Worm (Caenorhabditis elegans): ENCODE measurements around the gene srz-61.

The srz-61 gene

ce11 chrIV:16320866-16321265 lies at the start of gene srz-61:
TSS of gene srz-61 (plus strand) at chrIV:16321166.
- TF ChIP-seq scrt-1 (GFP tag; IDR thresholded peaks at IDR 0.05), result no peak
- no peak for TF ChIP-seq tbx-37 (GFP tag; conservative IDR thresholded peaks at IDR 0.05)
- no peak for TF ChIP-seq sea-1 (GFP tag; conservative IDR thresholded peaks at IDR 0.05)
- no peak for TF ChIP-seq tbx-11 (GFP tag; IDR thresholded peaks at IDR 0.05)
- no peak for TF ChIP-seq aly-1 (tag; optimal IDR thresholded peaks at IDR 0.05)
- no peak for TF ChIP-seq hmg-4 (GFP tag; optimal IDR thresholded peaks at IDR 0.05)
- no peak for TF ChIP-seq ama-1 (optimal IDR thresholded peaks at IDR 0.05)
- TF ChIP-seq flt-1 (GFP tag; IDR thresholded peaks at IDR 0.05), result no peak
- TF ChIP-seq ceh-36 (tag; optimal IDR thresholded peaks at IDR 0.05), result no peak
- no peak for TF ChIP-seq B0310.2 (tag; optimal IDR thresholded peaks at IDR 0.05)
- TF ChIP-seq pes-1 (GFP tag; IDR thresholded peaks at IDR 0.05), result no peak
- TF ChIP-seq ceh-13 (GFP tag; optimal IDR thresholded peaks at IDR 0.05), result no peak
- TF ChIP-seq tra-4 (tag; optimal IDR thresholded peaks at IDR 0.05), result no peak

DNA sequence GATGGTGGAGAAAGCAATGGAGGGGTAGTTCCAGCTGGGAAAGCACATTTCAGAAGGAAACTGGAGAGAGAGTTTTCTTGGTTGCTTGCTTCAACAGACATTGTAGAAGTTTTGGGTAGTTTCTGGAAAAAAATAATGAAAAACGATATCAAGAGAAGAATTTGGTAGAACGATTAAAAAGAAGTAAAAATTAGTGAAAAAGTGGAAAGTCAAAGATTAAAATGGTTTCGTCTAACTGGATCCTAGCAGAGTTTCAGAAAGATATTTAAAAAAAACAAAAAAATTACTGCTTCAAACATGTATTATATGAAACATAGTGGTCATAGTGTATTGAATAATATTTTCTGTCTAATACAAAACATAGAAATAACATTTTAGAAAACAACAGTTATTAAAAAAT lies 43.7 kb upstream of the srz-61 start, which contains the start of gene F38C2.7:
Gene F38C2.7, minus strand, starts transcription at position 101 of the 400 bp plus-strand sequence.
- TF ChIP-seq tbx-37 (GFP tag; conservative IDR thresholded peaks at IDR 0.05) (no peak), tra-4 (tag; optimal IDR thresholded peaks at IDR 0.05) (no peak), ama-1 (optimal IDR thresholded peaks at IDR 0.05) (no peak), pes-1 (GFP tag; IDR thresholded peaks at IDR 0.05) (no peak), ceh-36 (tag; optimal IDR thresholded peaks at IDR 0.05) (no peak), ets-7 (tag; optimal IDR thresholded peaks at IDR 0.05) (no peak), aly-1 (tag; optimal IDR thresholded peaks at IDR 0.05) (no peak), B0310.2 (tag; optimal IDR thresholded peaks at IDR 0.05) (no peak), flt-1 (GFP tag; IDR thresholded peaks at IDR 0.05) (no peak), tbx-11 (GFP tag; IDR thresholded peaks at IDR 0.05) (no peak), hnd-1 (tag; optimal IDR thresholded peaks at IDR 0.05) (no peak), sea-1 (GFP tag; conservative IDR thresholded peaks at IDR 0.05) (no peak)

DNA sequence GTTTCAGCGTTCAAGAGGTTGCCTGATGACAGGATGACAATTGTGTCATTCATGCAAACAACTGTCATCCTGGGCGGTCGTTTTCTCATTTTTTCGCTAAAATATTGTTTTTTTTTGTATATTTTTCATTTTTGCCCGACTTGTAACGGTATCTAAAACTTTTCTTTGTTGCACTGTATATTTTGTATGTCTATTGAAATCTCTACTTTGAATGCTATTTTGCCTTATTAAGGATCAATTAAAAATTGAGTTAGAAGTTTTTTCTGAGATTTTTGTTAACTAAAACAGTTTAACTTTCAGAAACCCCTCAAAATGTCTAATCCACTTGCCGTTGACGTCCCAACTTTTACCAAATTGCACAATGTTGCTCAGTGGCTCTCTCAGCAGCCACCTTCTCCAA lies 43.1 kb upstream of the srz-61 start, which contains the start of gene ccch-2:
Gene ccch-2, plus strand, starts transcription at position 301 of the 400 bp plus-strand sequence.
- TF ChIP-seq pes-1 (GFP tag; IDR thresholded peaks at IDR 0.05) (no peak), tbx-37 (GFP tag; conservative IDR thresholded peaks at IDR 0.05) (no peak), hmbx-1 (tag; optimal IDR thresholded peaks at IDR 0.05) (no peak), sea-1 (GFP tag; conservative IDR thresholded peaks at IDR 0.05) (no peak), ceh-13 (GFP tag; optimal IDR thresholded peaks at IDR 0.05) (no peak)

ce11 chrIV:16280614-16281013 lies 40.4 kb upstream of the srz-61 start, which contains the start of gene clec-191:
TSS of gene clec-191 (minus strand) at chrIV:16280714.
- TF ChIP-seq ceh-36 (tag; optimal IDR thresholded peaks at IDR 0.05) (no peak), ets-7 (tag; optimal IDR thresholded peaks at IDR 0.05) (no peak), tbx-37 (GFP tag; conservative IDR thresholded peaks at IDR 0.05) (no peak), hnd-1 (tag; optimal IDR thresholded peaks at IDR 0.05) (no peak), tbx-11 (GFP tag; IDR thresholded peaks at IDR 0.05) (no peak), ama-1 (optimal IDR thresholded peaks at IDR 0.05) (no peak), B0310.2 (tag; optimal IDR thresholded peaks at IDR 0.05) (no peak), hmg-4 (GFP tag; optimal IDR thresholded peaks at IDR 0.05) (no peak)

DNA sequence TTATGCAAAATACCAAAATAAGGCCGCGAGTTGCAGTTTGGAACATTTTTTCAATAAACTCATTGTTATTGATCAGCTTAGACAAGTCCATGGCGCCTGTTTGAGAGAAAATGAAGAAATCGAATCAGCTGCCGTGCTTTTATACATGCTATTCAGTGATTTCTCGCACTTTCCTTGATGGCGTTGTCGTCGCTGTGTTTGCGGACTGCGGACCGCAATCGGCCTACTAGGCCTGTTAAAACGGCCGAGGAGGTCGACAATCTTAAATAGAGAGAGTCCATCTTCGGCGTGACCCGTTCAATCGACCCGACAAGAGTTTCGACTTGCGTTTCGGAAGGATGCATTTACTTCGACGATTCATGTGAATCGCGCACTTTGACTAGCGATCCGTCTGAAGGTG lies 30.2 kb upstream of the srz-61 start, which contains the start of gene srz-75:
Gene srz-75, minus strand, starts transcription at position 101 of the 400 bp plus-strand sequence.
- TF ChIP-seq hmbx-1 (tag; optimal IDR thresholded peaks at IDR 0.05), result no peak
- no peak for TF ChIP-seq tbx-11 (GFP tag; IDR thresholded peaks at IDR 0.05)
- TF ChIP-seq aly-1 (tag; optimal IDR thresholded peaks at IDR 0.05), result no peak
- no peak for TF ChIP-seq F13C5.2 (tag; optimal IDR thresholded peaks at IDR 0.05)
- TF ChIP-seq ama-1 (optimal IDR thresholded peaks at IDR 0.05), result no peak
- TF ChIP-seq hmg-4 (GFP tag; optimal IDR thresholded peaks at IDR 0.05), result no peak
- no peak for TF ChIP-seq B0310.2 (tag; optimal IDR thresholded peaks at IDR 0.05)
- no peak for TF ChIP-seq ets-7 (tag; optimal IDR thresholded peaks at IDR 0.05)
- TF ChIP-seq flt-1 (GFP tag; IDR thresholded peaks at IDR 0.05), result no peak
- no peak for TF ChIP-seq tbx-37 (GFP tag; conservative IDR thresholded peaks at IDR 0.05)
- TF ChIP-seq ceh-36 (tag; optimal IDR thresholded peaks at IDR 0.05), result no peak
- no peak for TF ChIP-seq pes-1 (GFP tag; IDR thresholded peaks at IDR 0.05)
- no peak for TF ChIP-seq ceh-13 (GFP tag; optimal IDR thresholded peaks at IDR 0.05)
- TF ChIP-seq hnd-1 (tag; optimal IDR thresholded peaks at IDR 0.05), result no peak
- TF ChIP-seq tra-4 (tag; optimal IDR thresholded peaks at IDR 0.05), result no peak
- no peak for TF ChIP-seq sea-1 (GFP tag; conservative IDR thresholded peaks at IDR 0.05)
- TF ChIP-seq scrt-1 (GFP tag; IDR thresholded peaks at IDR 0.05), result no peak

- TF ChIP-seq ets-7 (tag; optimal IDR thresholded peaks at IDR 0.05), result no peak
- TF ChIP-seq ceh-13 (GFP tag; optimal IDR thresholded peaks at IDR 0.05), result no peak
- no peak for TF ChIP-seq aly-1 (tag; optimal IDR thresholded peaks at IDR 0.05)
- no peak for TF ChIP-seq B0310.2 (tag; optimal IDR thresholded peaks at IDR 0.05)
- TF ChIP-seq tra-4 (tag; optimal IDR thresholded peaks at IDR 0.05), result no peak
- no peak for TF ChIP-seq ceh-36 (tag; optimal IDR thresholded peaks at IDR 0.05)
- no peak for TF ChIP-seq ama-1 (optimal IDR thresholded peaks at IDR 0.05)
- TF ChIP-seq sea-1 (GFP tag; conservative IDR thresholded peaks at IDR 0.05), result no peak
- TF ChIP-seq flt-1 (GFP tag; IDR thresholded peaks at IDR 0.05), result no peak
- no peak for TF ChIP-seq pes-1 (GFP tag; IDR thresholded peaks at IDR 0.05)
- TF ChIP-seq tbx-11 (GFP tag; IDR thresholded peaks at IDR 0.05), result no peak
- no peak for TF ChIP-seq tbx-37 (GFP tag; conservative IDR thresholded peaks at IDR 0.05)
Measured at ce11 chrIV:16293889-16294288, 27.1 kb upstream of the srz-61 start.

DNA sequence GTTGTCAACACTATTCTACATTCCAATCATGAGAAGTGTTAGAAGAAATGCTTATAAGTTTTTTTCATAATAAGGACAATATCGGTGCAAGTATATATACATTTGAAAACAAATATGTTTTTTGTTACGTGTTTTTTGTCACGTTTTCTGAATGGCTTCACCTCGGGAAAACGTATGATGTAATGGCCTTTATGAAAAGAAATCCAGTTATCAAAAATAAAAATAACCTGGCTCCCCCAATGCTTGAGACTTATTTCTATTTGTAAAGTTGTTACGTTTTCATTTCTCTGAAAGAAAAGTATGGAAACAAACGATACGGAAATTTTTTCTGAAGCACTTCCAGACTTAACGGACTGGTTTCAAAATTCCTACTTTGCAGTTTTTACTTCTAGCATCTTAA lies 22.1 kb upstream of the srz-61 start, which contains the start of gene srz-72:
Gene srz-72, plus strand, starts transcription at position 301 of the 400 bp plus-strand sequence.
- TF ChIP-seq aly-1 (tag; optimal IDR thresholded peaks at IDR 0.05) (no peak), tra-4 (tag; optimal IDR thresholded peaks at IDR 0.05) (no peak), F13C5.2 (tag; optimal IDR thresholded peaks at IDR 0.05) (no peak), tbx-37 (GFP tag; conservative IDR thresholded peaks at IDR 0.05) (no peak), ceh-36 (tag; optimal IDR thresholded peaks at IDR 0.05) (no peak), hmbx-1 (tag; optimal IDR thresholded peaks at IDR 0.05) (no peak), scrt-1 (GFP tag; IDR thresholded peaks at IDR 0.05) (no peak), ama-1 (optimal IDR thresholded peaks at IDR 0.05) (no peak), tbx-11 (GFP tag; IDR thresholded peaks at IDR 0.05) (no peak), hmg-4 (GFP tag; optimal IDR thresholded peaks at IDR 0.05) (no peak), flt-1 (GFP tag; IDR thresholded peaks at IDR 0.05) (no peak), sea-1 (GFP tag; conservative IDR thresholded peaks at IDR 0.05) (no peak), hnd-1 (tag; optimal IDR thresholded peaks at IDR 0.05) (no peak), pes-1 (GFP tag; IDR thresholded peaks at IDR 0.05) (no peak), ets-7 (tag; optimal IDR thresholded peaks at IDR 0.05) (no peak), B0310.2 (tag; optimal IDR thresholded peaks at IDR 0.05) (no peak)

Measured in whole organism, early embryonic.